Fruit fly (Drosophila melanogaster): ENCODE data around the gene Parg.

- TF ChIP-seq psq (optimal IDR thresholded peaks at IDR 0.05) = no peak
- TF ChIP-seq h (optimal IDR thresholded peaks at IDR 0.05) = no peak
- no peak for TF ChIP-seq ttk (optimal IDR thresholded peaks at IDR 0.05)
- no peak for TF ChIP-seq Myc (optimal IDR thresholded peaks at IDR 0.05)
- TF ChIP-seq insv (optimal IDR thresholded peaks at IDR 0.05) = no peak
Measured at dm6 chrX:3691623-3692553, 20.6 kb upstream of the Parg start.
